Worm (Caenorhabditis elegans) whole organism, L3 larva: Measurements from ENCODE around the gene oac-57.

Experiments
- ama-1 ChIP-seq: fragments of 150-350 bp; optimal IDR thresholded peaks from 2 replicates; lab custom pipeline; 2018
- elt-1 ChIP-seq: fragments of 150-350 bp; optimal IDR thresholded peaks from 2 replicates; lab custom pipeline; 2014; ENCODE audit warnings: missing biosample characterization, missing genetic modification characterization
- elt-3 ChIP-seq, 3 experiments: fragments of 150-350 bp in 1 of 3; sonication (generic microtip) in 2 of 3; optimal IDR thresholded peaks; 2 replicates in 2 of 3; 4 replicates in 1 of 3; lab custom pipeline; 2014 to 2017; ENCODE audit warnings: missing biosample characterization in 3 of 3, missing genetic modification characterization in 3 of 3
- nhr-23 ChIP-seq: fragments of 150-350 bp; optimal IDR thresholded peaks from 2 replicates; lab custom pipeline; 2014; ENCODE audit warnings: missing biosample characterization, missing genetic modification reagents, missing genetic modification characterization
- nhr-25 ChIP-seq: sonication (generic microtip); optimal IDR thresholded peaks from 2 replicates; lab custom pipeline; 2017; ENCODE audit warnings: missing biosample characterization, missing genetic modification characterization
- tbx-2 ChIP-seq: sonication (generic microtip); optimal IDR thresholded peaks from 2 replicates; lab custom pipeline; 2016; ENCODE audit warnings: mild to moderate bottlenecking, missing genetic modification characterization, missing compliant biosample characterization
- unc-62 ChIP-seq: fragments of 150-350 bp; sonication (generic microtip); optimal IDR thresholded peaks from 4 replicates; lab custom pipeline; 2014; ENCODE audit warnings: missing biosample characterization, missing genetic modification reagents, missing genetic modification characterization
- ztf-11 ChIP-seq: fragments of 150-350 bp; optimal IDR thresholded peaks from 2 replicates; lab custom pipeline; 2014; ENCODE audit warnings: missing biosample characterization, missing genetic modification characterization

ce11 chrIV:12335248-12335647 is 27.6 kb upstream of the oac-57 start:
- TF ChIP-seq unc-62 = no peak
- no peak for TF ChIP-seq ztf-11
- no peak for TF ChIP-seq elt-3 (tag; optimal IDR thresholded peaks at IDR 0.05; lab: Kevin White, UChicago)
- peak; percentile 44 for TF ChIP-seq nhr-25
- no peak for TF ChIP-seq nhr-23 (tag; lab: Kevin White, UChicago)
- TF ChIP-seq tbx-2 (tag; lab: Kevin White, UChicago) = no peak
- no peak for TF ChIP-seq ama-1 (lab: Kevin White, UChicago)
- no peak for TF ChIP-seq elt-1 (tag; lab: Kevin White, UChicago)
